Worm (Caenorhabditis elegans) whole organism, late embryonic: ENCODE measurements around the gene gen-1.
A peak's percentile ranks its signal among the peaks of the same experiment; 100 is the strongest.

Experiments
- K09A11.1 ChIP-seq: sonication (generic microtip); optimal IDR thresholded peaks from 2 replicates; lab custom pipeline; 2017; ENCODE audit warnings: antibody characterized with exemption, mild to moderate bottlenecking, missing genetic modification characterization, missing compliant biosample characterization; ENCODE audit not compliant: insufficient read depth
- ceh-19 ChIP-seq: fragments of 200-800 bp; sonication (Bioruptor generic); optimal IDR thresholded peaks from 2 replicates; lab custom pipeline; 2018; ENCODE audit warnings: mild to moderate bottlenecking, missing genetic modification characterization, missing compliant biosample characterization
- ceh-22 ChIP-seq: sonication (generic microtip); optimal IDR thresholded peaks from 2 replicates; lab custom pipeline; 2017; ENCODE audit warnings: missing biosample characterization, missing genetic modification characterization
- ceh-48 ChIP-seq: sonication (generic microtip); optimal IDR thresholded peaks from 2 replicates; lab custom pipeline; 2016; ENCODE audit warnings: missing genetic modification characterization, inconsistent platforms, missing compliant biosample characterization
- ceh-9 ChIP-seq: sonication (generic microtip); optimal IDR thresholded peaks from 2 replicates; lab custom pipeline; 2016; ENCODE audit warnings: mild to moderate bottlenecking, missing genetic modification characterization, inconsistent platforms, missing compliant biosample characterization
- che-1 ChIP-seq: sonication (generic microtip); optimal IDR thresholded peaks from 2 replicates; lab custom pipeline; 2016; ENCODE audit warnings: mild to moderate bottlenecking, missing genetic modification characterization, missing compliant biosample characterization
- dmd-4 ChIP-seq: sonication (generic microtip); optimal IDR thresholded peaks from 2 replicates; lab custom pipeline; 2016; ENCODE audit warnings: borderline replicate concordance, missing genetic modification characterization, missing compliant biosample characterization
- dve-1 ChIP-seq: sonication (generic microtip); optimal IDR thresholded peaks from 2 replicates; lab custom pipeline; 2017; ENCODE audit warnings: antibody characterized with exemption, mild to moderate bottlenecking, missing genetic modification characterization, missing compliant biosample characterization
- eyg-1 ChIP-seq: sonication (generic microtip); optimal IDR thresholded peaks from 2 replicates; lab custom pipeline; 2016; ENCODE audit warnings: missing genotype, missing genetic modification characterization, missing compliant biosample characterization
- nhr-11 ChIP-seq: fragments of 150-350 bp; optimal IDR thresholded peaks from 2 replicates; lab custom pipeline; 2014; ENCODE audit warnings: missing biosample characterization, missing genetic modification characterization
- pat-9 ChIP-seq: fragments of 200-800 bp; sonication (Bioruptor generic); optimal IDR thresholded peaks from 2 replicates; lab custom pipeline; 2018; ENCODE audit warnings: mild to moderate bottlenecking, missing genetic modification characterization, moderate library complexity, missing compliant biosample characterization
- pqm-1 ChIP-seq: sonication (generic microtip); optimal IDR thresholded peaks from 2 replicates; lab custom pipeline; 2016; ENCODE audit warnings: missing genetic modification characterization, missing compliant biosample characterization
- sox-4 ChIP-seq: sonication (generic microtip); optimal IDR thresholded peaks from 2 replicates; lab custom pipeline; 2017; ENCODE audit warnings: mild to moderate bottlenecking, missing genetic modification characterization, inconsistent platforms, missing compliant biosample characterization

- TF ChIP-seq ceh-9 (tag; lab: Kevin White, UChicago) (no peak), dmd-4 (tag; lab: Kevin White, UChicago) (no peak), ceh-19 (GFP tag; lab: Kevin White, UChicago) (no peak), pqm-1 (tag; lab: Kevin White, UChicago) (no peak), che-1 (tag; lab: Kevin White, UChicago) (no peak), dve-1 (no peak), pat-9 (tag; lab: Kevin White, UChicago) (no peak), sox-4 (tag; lab: Kevin White, UChicago) (no peak), ceh-22 (tag; lab: Kevin White, UChicago) (no peak), ceh-48 (tag; lab: Kevin White, UChicago) (peak; percentile 4), eyg-1 (no peak), nhr-11 (tag; lab: Kevin White, UChicago) (no peak), K09A11.1 (tag; lab: Kevin White, UChicago) (no peak)
Measured at ce11 chrIII:6280070-6280596, 32.2 kb upstream of the gen-1 start, which contains the start of gene hmg-1.2.
